Worm (Caenorhabditis elegans) whole organism, late embryonic: Measurements from ENCODE around the gene F58D2.2.

Source experiments
- C08G9.2 ChIP-seq: sonication (generic microtip); optimal IDR thresholded peaks from 2 replicates; lab custom pipeline; 2016; ENCODE audit warnings: mild to moderate bottlenecking, missing genetic modification characterization, moderate library complexity, missing compliant biosample characterization
- C38D4.7 ChIP-seq: fragments of 200-800 bp; sonication (Bioruptor generic); optimal IDR thresholded peaks from 2 replicates; lab custom pipeline; 2018; ENCODE audit warnings: mild to moderate bottlenecking, missing genetic modification characterization, moderate library complexity, missing compliant biosample characterization
- F13H6.1 ChIP-seq: sonication (generic microtip); optimal IDR thresholded peaks from 2 replicates; lab custom pipeline; 2016; ENCODE audit warnings: missing genetic modification characterization, missing compliant biosample characterization
- K09A11.1 ChIP-seq: sonication (generic microtip); optimal IDR thresholded peaks from 2 replicates; lab custom pipeline; 2017; ENCODE audit warnings: antibody characterized with exemption, mild to moderate bottlenecking, missing genetic modification characterization, missing compliant biosample characterization; ENCODE audit not compliant: insufficient read depth
- ama-1 ChIP-seq: fragments of 150-350 bp; optimal IDR thresholded peaks from 2 replicates; lab custom pipeline; 2014
- ceh-18 ChIP-seq: sonication (generic microtip); optimal IDR thresholded peaks from 2 replicates; lab custom pipeline; 2016; ENCODE audit warnings: missing genetic modification characterization, missing compliant biosample characterization
- ceh-22 ChIP-seq: sonication (generic microtip); optimal IDR thresholded peaks from 2 replicates; lab custom pipeline; 2017; ENCODE audit warnings: missing biosample characterization, missing genetic modification characterization
- ceh-30 ChIP-seq: fragments of 150-350 bp; optimal IDR thresholded peaks from 2 replicates; lab custom pipeline; 2014; ENCODE audit warnings: missing biosample characterization, missing genetic modification characterization
- ceh-48 ChIP-seq: sonication (generic microtip); optimal IDR thresholded peaks from 2 replicates; lab custom pipeline; 2016; ENCODE audit warnings: missing genetic modification characterization, inconsistent platforms, missing compliant biosample characterization
- ceh-9 ChIP-seq: sonication (generic microtip); optimal IDR thresholded peaks from 2 replicates; lab custom pipeline; 2016; ENCODE audit warnings: mild to moderate bottlenecking, missing genetic modification characterization, inconsistent platforms, missing compliant biosample characterization
- dmd-4 ChIP-seq: sonication (generic microtip); optimal IDR thresholded peaks from 2 replicates; lab custom pipeline; 2016; ENCODE audit warnings: borderline replicate concordance, missing genetic modification characterization, missing compliant biosample characterization
- elt-2 ChIP-seq: sonication (generic microtip); optimal IDR thresholded peaks from 2 replicates; lab custom pipeline; 2016; ENCODE audit warnings: missing genetic modification reagents, missing genetic modification characterization, missing compliant biosample characterization
- elt-4 ChIP-seq: sonication (generic microtip); optimal IDR thresholded peaks from 2 replicates; lab custom pipeline; 2016; ENCODE audit warnings: missing genetic modification characterization, missing compliant biosample characterization
- fax-1 ChIP-seq: sonication (generic microtip); optimal IDR thresholded peaks from 2 replicates; lab custom pipeline; 2016; ENCODE audit warnings: missing genotype, missing genetic modification characterization, missing compliant biosample characterization
- fkh-10 ChIP-seq: fragments of 150-350 bp; optimal IDR thresholded peaks from 2 replicates; lab custom pipeline; 2014; ENCODE audit warnings: missing biosample characterization, missing genetic modification reagents, missing genetic modification characterization
- fkh-6 ChIP-seq: sonication (generic microtip); optimal IDR thresholded peaks from 2 replicates; lab custom pipeline; 2016; ENCODE audit warnings: missing genetic modification characterization, missing compliant biosample characterization
- gmeb-2 ChIP-seq: sonication (generic microtip); optimal IDR thresholded peaks from 2 replicates; lab custom pipeline; 2016; ENCODE audit warnings: missing genetic modification characterization, inconsistent platforms, missing compliant biosample characterization
- hlh-13 ChIP-seq: fragments of 200-800 bp; sonication (Bioruptor generic); optimal IDR thresholded peaks from 2 replicates; lab custom pipeline; 2018; ENCODE audit warnings: mild to moderate bottlenecking, missing genetic modification characterization, missing compliant biosample characterization
- hlh-15 ChIP-seq: sonication (generic microtip); optimal IDR thresholded peaks from 2 replicates; lab custom pipeline; 2016; ENCODE audit warnings: missing genetic modification characterization, missing compliant biosample characterization
- hlh-30 ChIP-seq: sonication (generic microtip); optimal IDR thresholded peaks from 2 replicates; lab custom pipeline; 2017; ENCODE audit warnings: antibody characterized with exemption, missing genetic modification characterization, missing compliant biosample characterization; ENCODE audit not compliant: insufficient read depth
- hlh-6 ChIP-seq: sonication (generic microtip); optimal IDR thresholded peaks from 2 replicates; lab custom pipeline; 2016; ENCODE audit warnings: missing genotype, missing genetic modification characterization, missing compliant biosample characterization
- nhr-11 ChIP-seq: fragments of 150-350 bp; optimal IDR thresholded peaks from 2 replicates; lab custom pipeline; 2014; ENCODE audit warnings: missing biosample characterization, missing genetic modification characterization
- npax-4 ChIP-seq: sonication (generic microtip); optimal IDR thresholded peaks from 2 replicates; lab custom pipeline; 2016; ENCODE audit warnings: missing genetic modification characterization, missing compliant biosample characterization
- pat-9 ChIP-seq: fragments of 200-800 bp; sonication (Bioruptor generic); optimal IDR thresholded peaks from 2 replicates; lab custom pipeline; 2018; ENCODE audit warnings: mild to moderate bottlenecking, missing genetic modification characterization, moderate library complexity, missing compliant biosample characterization
- pax-1 ChIP-seq: fragments of 150-350 bp; optimal IDR thresholded peaks from 2 replicates; lab custom pipeline; 2014; ENCODE audit warnings: missing biosample characterization, missing genetic modification characterization
- pha-2 ChIP-seq: sonication (generic microtip); optimal IDR thresholded peaks from 2 replicates; lab custom pipeline; 2017; ENCODE audit warnings: mild to moderate bottlenecking, missing genetic modification characterization, missing compliant biosample characterization
- pha-4 ChIP-seq: fragments of 150-350 bp; optimal IDR thresholded peaks from 2 replicates; lab custom pipeline; 2018; ENCODE audit warnings: missing biosample characterization, missing genetic modification reagents, missing genetic modification characterization
- pqm-1 ChIP-seq: sonication (generic microtip); optimal IDR thresholded peaks from 2 replicates; lab custom pipeline; 2016; ENCODE audit warnings: missing genetic modification characterization, missing compliant biosample characterization
- pros-1 ChIP-seq: fragments of 150-350 bp; optimal IDR thresholded peaks from 2 replicates; lab custom pipeline; 2014; ENCODE audit warnings: missing biosample characterization, missing genetic modification reagents, missing genetic modification characterization
- rnt-1 ChIP-seq: sonication (generic microtip); optimal IDR thresholded peaks from 2 replicates; lab custom pipeline; 2016; ENCODE audit warnings: missing genetic modification characterization, missing compliant biosample characterization
- syd-9 ChIP-seq: sonication (generic microtip); optimal IDR thresholded peaks from 2 replicates; lab custom pipeline; 2016; ENCODE audit warnings: mild to moderate bottlenecking, missing genetic modification characterization, moderate library complexity, missing compliant biosample characterization
- tbx-7 ChIP-seq: sonication (generic microtip); optimal IDR thresholded peaks from 2 replicates; lab custom pipeline; 2016; ENCODE audit warnings: missing genotype, missing genetic modification characterization, missing compliant biosample characterization
- ttx-3 ChIP-seq: sonication (generic microtip); optimal IDR thresholded peaks from 2 replicates; lab custom pipeline; 2016; ENCODE audit warnings: missing genetic modification reagents, missing genetic modification characterization, missing compliant biosample characterization
- unc-3 ChIP-seq, 2 experiments: fragments of 200-800 bp in 1 of 2; sonication (Bioruptor generic) in 1 of 2; sonication (generic microtip) in 1 of 2; conservative IDR thresholded peaks in 1 of 2; optimal IDR thresholded peaks in 1 of 2; 2 replicates each; pipeline versions ENCODE4 v1.3.6 to Lab custom; 2016 to 2022; ENCODE audit warnings: missing compliant biosample characterization in 2 of 2, missing genetic modification characterization in 2 of 2, missing genetic modification reagents in 1 of 2
- unc-42 ChIP-seq: sonication (generic microtip); optimal IDR thresholded peaks from 2 replicates; lab custom pipeline; 2016; ENCODE audit warnings: missing genotype, missing genetic modification characterization, missing compliant biosample characterization
- unc-86 ChIP-seq: sonication (generic microtip); optimal IDR thresholded peaks from 2 replicates; lab custom pipeline; 2016; ENCODE audit warnings: missing genetic modification characterization, missing compliant biosample characterization
- zip-5 ChIP-seq: sonication (generic microtip); optimal IDR thresholded peaks from 2 replicates; lab custom pipeline; 2016; ENCODE audit warnings: missing genetic modification characterization, missing compliant biosample characterization
- ztf-16 ChIP-seq: sonication (generic microtip); optimal IDR thresholded peaks from 2 replicates; lab custom pipeline; 2017; ENCODE audit warnings: missing genetic modification characterization, missing compliant biosample characterization

Gene F58D2.2

DNA sequence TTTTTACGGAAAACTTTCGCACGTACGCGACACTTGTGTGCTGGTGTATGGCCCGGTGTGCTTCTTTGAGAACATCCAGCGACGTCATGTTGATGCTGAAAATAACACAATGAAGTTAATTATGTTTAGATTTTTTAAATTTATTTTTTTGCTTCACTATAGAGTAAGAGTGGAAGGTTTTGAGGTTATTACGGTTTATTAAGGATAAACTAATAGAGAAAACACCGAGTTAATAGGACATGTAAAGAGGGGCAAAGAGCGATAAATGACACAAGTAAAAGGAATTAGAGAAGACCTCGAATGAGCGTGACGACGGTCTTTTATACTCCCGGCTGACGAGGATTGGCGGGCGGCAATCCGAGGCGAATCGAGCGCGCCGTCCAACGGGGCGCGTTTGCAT, 608 bp upstream of the F58D2.2 start, which contains the start of gene F58D2.4:
Gene F58D2.4, minus strand, starts transcription at position 101 of the 400 bp plus-strand sequence.
- no peak for TF ChIP-seq unc-42
- TF ChIP-seq elt-2 (tag; lab: Kevin White, UChicago): no peak
- TF ChIP-seq zip-5 (tag; lab: Kevin White, UChicago): no peak
- TF ChIP-seq unc-86: no peak
- no peak for TF ChIP-seq pha-2
- TF ChIP-seq rnt-1 (tag; lab: Kevin White, UChicago): no peak
- TF ChIP-seq tbx-7: no peak
- TF ChIP-seq C38D4.7 (GFP tag; lab: Kevin White, UChicago): no peak
- no peak for TF ChIP-seq nhr-11
- no peak for TF ChIP-seq pax-1 (tag; lab: Kevin White, UChicago)

DNA sequence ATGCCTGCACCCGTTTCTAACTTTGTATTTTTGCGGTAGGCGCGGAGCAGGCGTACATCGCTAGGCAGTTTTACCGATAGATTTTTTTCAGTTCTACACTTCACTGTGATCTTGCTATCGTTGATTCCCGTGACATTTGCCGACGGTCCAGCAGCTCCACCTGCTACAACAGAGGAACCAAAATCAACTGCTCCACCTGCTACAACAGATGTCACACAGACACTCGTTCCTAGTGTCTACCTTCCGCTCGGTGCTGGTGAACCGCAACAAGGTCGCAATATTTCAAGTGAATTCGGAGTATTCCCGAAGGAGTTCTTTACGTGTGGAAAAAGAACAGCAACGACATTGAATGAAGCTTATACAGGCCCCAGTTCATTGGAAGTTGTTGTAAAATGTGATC, 508 bp downstream of the F58D2.2 start:
- TF ChIP-seq fax-1 (tag; lab: Kevin White, UChicago) (no peak), C38D4.7 (GFP tag; lab: Kevin White, UChicago) (no peak), nhr-11 (no peak), npax-4 (tag; lab: Kevin White, UChicago) (no peak), ceh-30 (tag; lab: Kevin White, UChicago) (no peak), elt-4 (tag; lab: Kevin White, UChicago) (no peak), pqm-1 (tag; lab: Kevin White, UChicago) (no peak), ceh-48 (tag; lab: Kevin White, UChicago) (no peak), pat-9 (tag; lab: Kevin White, UChicago) (no peak), pha-4 (tag; lab: Kevin White, UChicago) (no peak), F13H6.1 (tag; lab: Kevin White, UChicago) (no peak), zip-5 (tag; lab: Kevin White, UChicago) (no peak), ceh-18 (no peak), dmd-4 (tag; lab: Kevin White, UChicago) (no peak), ama-1 (lab: Kevin White, UChicago) (no peak), gmeb-2 (tag; lab: Kevin White, UChicago) (no peak), ceh-22 (tag; lab: Kevin White, UChicago) (no peak), hlh-13 (GFP tag; lab: Kevin White, UChicago) (no peak), C08G9.2 (tag; lab: Kevin White, UChicago) (no peak), syd-9 (tag; lab: Kevin White, UChicago) (no peak)

DNA sequence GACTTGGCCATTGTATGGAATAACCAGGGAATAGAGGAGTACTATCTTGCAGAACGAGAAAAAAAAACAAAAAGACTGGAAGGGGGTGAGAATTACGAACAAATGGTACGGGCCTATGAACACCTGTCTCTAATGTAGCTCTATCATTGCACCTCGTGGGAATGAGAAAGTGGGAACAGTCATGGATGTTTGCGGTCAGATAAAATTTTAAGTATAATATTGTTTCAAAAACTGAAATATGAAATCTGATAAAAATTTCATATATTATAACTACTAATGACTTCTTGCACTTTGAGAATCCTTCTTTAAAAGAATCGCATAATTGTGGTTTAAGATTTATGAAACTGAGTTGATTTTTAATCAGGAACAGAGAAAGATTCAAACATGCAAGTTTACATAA, 3.7 kb downstream of the F58D2.2 start, which contains the start of gene F58D2.5:
Gene F58D2.5, minus strand, starts transcription at position 101 of the 400 bp plus-strand sequence.
- TF ChIP-seq ztf-16 (tag; lab: Kevin White, UChicago) (no peak), elt-4 (tag; lab: Kevin White, UChicago) (no peak), K09A11.1 (tag; lab: Kevin White, UChicago) (no peak), pat-9 (tag; lab: Kevin White, UChicago) (no peak), fax-1 (tag; lab: Kevin White, UChicago) (no peak), hlh-6 (no peak), ceh-9 (tag; lab: Kevin White, UChicago) (no peak), fkh-6 (tag; lab: Kevin White, UChicago) (no peak)

DNA sequence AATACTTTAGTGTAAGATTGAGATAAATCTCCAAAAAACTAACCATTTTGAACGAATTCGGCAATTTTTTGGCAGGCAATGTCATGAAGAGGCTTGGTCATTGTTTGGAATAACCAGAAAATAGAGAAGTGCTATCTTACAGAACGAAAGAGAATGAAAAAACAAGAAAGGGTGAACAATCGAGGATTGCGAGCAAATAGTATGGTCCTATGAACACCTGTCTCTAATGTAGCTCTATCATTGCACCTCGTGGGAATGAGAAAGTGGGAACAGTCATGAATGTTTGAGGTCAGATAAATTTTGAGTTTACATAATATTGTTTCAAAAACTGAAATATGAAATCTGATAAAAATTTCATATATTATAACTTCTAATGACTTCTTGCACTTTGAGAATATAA, 7.7 kb downstream of the F58D2.2 start, which contains the start of gene C48D1.1:
Gene C48D1.1, minus strand, starts transcription at position 101 of the 400 bp plus-strand sequence.
- TF ChIP-seq unc-3 (GFP tag; conservative IDR thresholded peaks at IDR 0.05; lab: Robert Waterston, UW) (no peak), unc-3 (tag; optimal IDR thresholded peaks at IDR 0.05; lab: Kevin White, UChicago) (no peak), hlh-15 (tag; lab: Kevin White, UChicago) (no peak), C38D4.7 (GFP tag; lab: Kevin White, UChicago) (no peak), pat-9 (tag; lab: Kevin White, UChicago) (no peak), ceh-9 (tag; lab: Kevin White, UChicago) (no peak), ceh-22 (tag; lab: Kevin White, UChicago) (no peak), ceh-18 (no peak), fkh-10 (GFP tag; lab: Kevin White, UChicago) (no peak), npax-4 (tag; lab: Kevin White, UChicago) (no peak), pros-1 (tag; lab: Kevin White, UChicago) (no peak), hlh-30 (tag; lab: Kevin White, UChicago) (no peak), ttx-3 (tag; lab: Kevin White, UChicago) (no peak)
